Fruit fly (Drosophila melanogaster) whole organism, embryonic: ENCODE results near the gene CG11089.

ENCODE experiments used
- CG8359 ChIP-seq: fragments of 200-800 bp; sonication (Bioruptor generic); optimal IDR thresholded peaks from 2 replicates; lab custom pipeline; 2017; ENCODE audit warnings: missing biosample characterization, mild to moderate bottlenecking, missing genetic modification characterization, borderline replicate concordance
- CHES-1-like ChIP-seq: fragments of 200-800 bp; sonication (Bioruptor generic); optimal IDR thresholded peaks from 2 replicates; lab custom pipeline; 2016; ENCODE audit warnings: missing biosample characterization, missing genetic modification characterization
- Hmx ChIP-seq: fragments of 200-800 bp; sonication (Bioruptor generic); optimal IDR thresholded peaks from 2 replicates; lab custom pipeline; 2016; ENCODE audit warnings: missing biosample characterization, missing genetic modification characterization
- crol ChIP-seq: fragments of 200-800 bp; sonication (Bioruptor generic); IDR thresholded peaks from 2 replicates; pipeline ENCODE4 v1.3.6; 2022; ENCODE audit warnings: missing biosample characterization, missing genetic modification characterization
- kni ChIP-seq: fragments of 200-800 bp; sonication (Bioruptor generic); optimal IDR thresholded peaks from 3 replicates; lab custom pipeline; 2017; ENCODE audit warnings: mild to moderate bottlenecking, missing biosample characterization, missing genetic modification reagents, missing genetic modification characterization

dm6 chr3R:24850420-24850819 is 26.4 kb upstream of the CG11089 start, which contains the start of gene CG7006:
- TF ChIP-seq CG8359 (GFP tag; lab: Kevin White, UChicago) (no peak), CHES-1-like (GFP tag; lab: Kevin White, UChicago) (peak; percentile 75), Hmx (GFP tag; lab: Kevin White, UChicago) (no peak), kni (no peak), crol (GFP tag; lab: Robert Waterston, UW) (no peak)
